Worm (Caenorhabditis elegans): ENCODE data around the gene F13H10.1.

- TF ChIP-seq nhr-237 (tag; optimal IDR thresholded peaks at IDR 0.05) (no peak), elt-1 (tag; optimal IDR thresholded peaks at IDR 0.05) (no peak), nhr-12 (tag; optimal IDR thresholded peaks at IDR 0.05) (no peak), nhr-25 (tag; optimal IDR thresholded peaks at IDR 0.05) (no peak), nhr-77 (tag; optimal IDR thresholded peaks at IDR 0.05) (no peak), mdl-1 (tag; optimal IDR thresholded peaks at IDR 0.05) (no peak), mbf-1 (tag; optimal IDR thresholded peaks at IDR 0.05) (no peak)
Measured at ce11 chrIV:10990699-10991098, 13.7 kb upstream of the F13H10.1 start, which contains the start of gene F13H10.5.

All from whole organism, L2 larva.